Worm (Caenorhabditis elegans) whole organism, midembryonic: Measurements from ENCODE around the gene let-19.

Experiments
- T22C8.4 ChIP-seq: fragments of 200-800 bp; sonication (Bioruptor generic); IDR thresholded peaks from 2 replicates; pipeline ENCODE4 v1.3.6; 2022; ENCODE audit warnings: missing genetic modification characterization, missing compliant biosample characterization
- cog-1 ChIP-seq: sonication (generic microtip); optimal IDR thresholded peaks from 2 replicates; lab custom pipeline; 2016; ENCODE audit warnings: missing genetic modification characterization, missing compliant biosample characterization
- flt-1 ChIP-seq: fragments of 200-800 bp; sonication (Bioruptor generic); IDR thresholded peaks from 2 replicates; pipeline ENCODE4 v1.3.6; 2022; ENCODE audit warnings: missing genetic modification characterization, missing compliant biosample characterization
- klf-2 ChIP-seq: fragments of 200-800 bp; sonication (Bioruptor generic); conservative IDR thresholded peaks from 2 replicates; pipeline ENCODE4 v1.3.6; 2022; ENCODE audit warnings: missing genetic modification reagents, missing genetic modification characterization, missing compliant biosample characterization
- med-1 ChIP-seq: sonication (generic microtip); optimal IDR thresholded peaks from 2 replicates; lab custom pipeline; 2017; ENCODE audit warnings: missing genetic modification characterization, mild to moderate bottlenecking, missing compliant biosample characterization, antibody characterized with exemption, missing genetic modification reagents; ENCODE audit not compliant: insufficient read depth
- ref-1 ChIP-seq: fragments of 200-800 bp; sonication (Bioruptor generic); conservative IDR thresholded peaks from 2 replicates; pipeline ENCODE4 v1.3.6; 2022; ENCODE audit warnings: missing genetic modification reagents, missing genetic modification characterization, missing compliant biosample characterization
- tab-1 ChIP-seq: fragments of 200-800 bp; sonication (Bioruptor generic); IDR thresholded peaks from 2 replicates; pipeline ENCODE4 v1.3.6; 2022; ENCODE audit warnings: missing genetic modification characterization, missing compliant biosample characterization
- ztf-23 ChIP-seq: fragments of 200-800 bp; sonication (Bioruptor generic); IDR thresholded peaks from 2 replicates; pipeline ENCODE4 v1.3.6; 2022; ENCODE audit warnings: missing genetic modification reagents, missing genetic modification characterization, missing compliant biosample characterization
- ztf-29 ChIP-seq: fragments of 200-800 bp; sonication (Bioruptor generic); IDR thresholded peaks from 2 replicates; pipeline ENCODE4 v1.3.6; 2022; ENCODE audit warnings: missing genetic modification reagents, missing genetic modification characterization, missing compliant biosample characterization

let-19 gene

DNA sequence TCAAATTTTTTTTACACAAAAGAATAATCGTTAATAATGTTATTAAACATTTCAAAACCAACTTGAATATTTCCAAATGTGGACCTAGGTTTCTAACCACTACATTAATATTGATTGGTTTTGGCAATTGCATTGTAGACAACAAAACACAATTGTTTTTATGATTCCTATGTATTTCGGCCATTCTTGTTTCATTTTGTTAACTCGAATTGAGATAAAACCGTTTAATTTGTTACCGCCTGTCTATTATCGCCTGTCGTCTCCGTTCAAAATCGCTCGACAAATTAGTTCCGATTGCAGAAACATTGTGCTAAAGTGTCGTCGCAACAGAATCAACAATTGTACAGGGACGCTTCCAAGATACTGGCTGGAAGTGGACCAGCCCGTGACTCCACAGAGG lies at the start of gene let-19:
TSS of gene let-19 (plus strand) at position 301 of the 400 bp plus-strand sequence.
- TF ChIP-seq med-1 (GFP tag; lab: Kevin White, UChicago), result no peak
- TF ChIP-seq ref-1 (GFP tag; lab: Robert Waterston, UW), result no peak
- TF ChIP-seq klf-2 (GFP tag; lab: Robert Waterston, UW), result no peak
- no peak for TF ChIP-seq ztf-23 (GFP tag; lab: Robert Waterston, UW)
- TF ChIP-seq T22C8.4 (GFP tag; lab: Robert Waterston, UW), result no peak
- no peak for TF ChIP-seq cog-1
- TF ChIP-seq flt-1 (GFP tag; lab: Robert Waterston, UW), result no peak
- no peak for TF ChIP-seq ztf-29 (GFP tag; lab: Robert Waterston, UW)
- TF ChIP-seq tab-1, result no peak

ce11 chrII:8721955-8722524 lies 48.7 kb upstream of the let-19 start, which contains the start of gene trcs-2:
TSS of gene trcs-2 (plus strand) at chrII:8722474.
- TF ChIP-seq ref-1 (GFP tag; lab: Robert Waterston, UW), result no peak
- TF ChIP-seq flt-1 (GFP tag; lab: Robert Waterston, UW), result no peak
- TF ChIP-seq cog-1, result no peak
- TF ChIP-seq ztf-23 (GFP tag; lab: Robert Waterston, UW), result no peak
- no peak for TF ChIP-seq ztf-29 (GFP tag; lab: Robert Waterston, UW)

DNA sequence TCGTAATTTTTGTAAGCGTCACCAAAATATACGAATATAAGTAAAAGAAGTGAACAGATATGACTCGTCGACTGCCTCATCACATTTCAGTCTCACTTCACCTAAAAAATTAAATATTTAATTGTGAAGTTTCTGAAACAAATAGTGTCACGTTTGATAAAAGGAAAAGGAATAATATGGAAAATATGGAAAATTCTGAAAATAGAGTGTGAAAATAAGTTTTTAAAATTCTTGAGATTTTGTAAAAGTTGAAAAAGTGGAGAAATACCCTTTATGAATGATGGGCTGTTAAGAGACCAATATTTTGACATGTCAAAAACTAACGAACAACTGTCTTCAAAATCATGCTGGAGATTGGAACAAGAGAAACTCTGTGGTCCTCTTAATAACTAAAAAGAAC lies 44.1 kb upstream of the let-19 start, which contains the start of gene T01B7.9:
TSS of gene T01B7.9 (minus strand) at position 101 of the 400 bp plus-strand sequence.
- no peak for TF ChIP-seq flt-1 (GFP tag; lab: Robert Waterston, UW)
- TF ChIP-seq klf-2 (GFP tag; lab: Robert Waterston, UW), result no peak
- no peak for TF ChIP-seq med-1 (GFP tag; lab: Kevin White, UChicago)
- TF ChIP-seq cog-1, result no peak
- TF ChIP-seq tab-1, result no peak
- no peak for TF ChIP-seq ref-1 (GFP tag; lab: Robert Waterston, UW)
- TF ChIP-seq T22C8.4 (GFP tag; lab: Robert Waterston, UW), result no peak
- no peak for TF ChIP-seq ztf-23 (GFP tag; lab: Robert Waterston, UW)
- TF ChIP-seq ztf-29 (GFP tag; lab: Robert Waterston, UW), result no peak

- no peak for TF ChIP-seq flt-1 (GFP tag; lab: Robert Waterston, UW)
- TF ChIP-seq cog-1, result no peak
- no peak for TF ChIP-seq T22C8.4 (GFP tag; lab: Robert Waterston, UW)
- TF ChIP-seq ztf-23 (GFP tag; lab: Robert Waterston, UW), result no peak
- no peak for TF ChIP-seq ztf-29 (GFP tag; lab: Robert Waterston, UW)
- TF ChIP-seq ref-1 (GFP tag; lab: Robert Waterston, UW), result no peak
- TF ChIP-seq tab-1, result no peak
- TF ChIP-seq klf-2 (GFP tag; lab: Robert Waterston, UW), result no peak
- TF ChIP-seq med-1 (GFP tag; lab: Kevin White, UChicago), result no peak
Observed at ce11 chrII:8730281-8730680, 40.5 kb upstream of the let-19 start.

DNA sequence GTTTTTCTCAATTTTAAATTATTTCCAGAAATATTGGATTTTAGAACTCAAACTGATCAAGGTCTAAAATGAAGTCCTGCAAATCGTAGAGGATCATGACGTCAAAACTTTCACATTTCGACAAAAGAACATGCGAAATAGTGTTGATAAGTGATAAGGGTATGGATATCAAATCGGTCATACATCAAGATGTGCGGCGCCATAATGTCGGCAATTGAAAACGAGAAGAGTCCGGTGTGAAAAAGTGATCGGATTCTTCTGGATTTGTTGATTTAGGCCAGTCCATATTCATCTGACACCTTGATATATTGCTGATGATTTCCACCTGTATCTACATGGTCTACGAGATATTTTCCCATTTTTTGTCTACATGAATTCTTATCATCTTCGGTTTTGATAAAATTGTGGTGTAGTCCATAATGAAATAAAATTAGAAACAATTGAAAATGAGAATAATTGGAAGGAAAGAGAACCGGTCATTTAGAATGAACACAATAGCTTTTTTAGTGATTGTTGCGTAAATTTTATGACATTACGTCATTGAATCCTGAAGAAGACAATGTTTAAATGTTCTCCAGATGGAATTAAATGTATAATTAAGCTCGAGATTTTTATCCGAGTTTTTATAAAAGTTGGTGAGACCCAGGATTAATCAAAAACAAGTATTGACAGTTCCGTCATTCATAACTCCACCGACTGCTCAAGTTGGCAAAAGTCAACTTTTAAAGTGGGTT lies 39.6 kb upstream of the let-19 start:
- TF ChIP-seq klf-2 (GFP tag; lab: Robert Waterston, UW) (no peak), ztf-23 (GFP tag; lab: Robert Waterston, UW) (no peak), tab-1 (no peak), med-1 (GFP tag; lab: Kevin White, UChicago) (no peak), ztf-29 (GFP tag; lab: Robert Waterston, UW) (no peak), T22C8.4 (GFP tag; lab: Robert Waterston, UW) (no peak), cog-1 (no peak), ref-1 (GFP tag; lab: Robert Waterston, UW) (no peak), flt-1 (GFP tag; lab: Robert Waterston, UW) (no peak)

ce11 chrII:8731736-8732229 lies 39.0 kb upstream of the let-19 start:
- TF ChIP-seq flt-1 (GFP tag; lab: Robert Waterston, UW) (no peak), ztf-23 (GFP tag; lab: Robert Waterston, UW) (no peak), klf-2 (GFP tag; lab: Robert Waterston, UW) (no peak), cog-1 (no peak), ref-1 (GFP tag; lab: Robert Waterston, UW) (no peak), T22C8.4 (GFP tag; lab: Robert Waterston, UW) (no peak), med-1 (GFP tag; lab: Kevin White, UChicago) (no peak), tab-1 (no peak), ztf-29 (GFP tag; lab: Robert Waterston, UW) (no peak)

- TF ChIP-seq cog-1 (no peak), klf-2 (GFP tag; lab: Robert Waterston, UW) (no peak), flt-1 (GFP tag; lab: Robert Waterston, UW) (no peak), med-1 (GFP tag; lab: Kevin White, UChicago) (no peak), ztf-23 (GFP tag; lab: Robert Waterston, UW) (no peak), ref-1 (GFP tag; lab: Robert Waterston, UW) (no peak), ztf-29 (GFP tag; lab: Robert Waterston, UW) (no peak), tab-1 (no peak), T22C8.4 (GFP tag; lab: Robert Waterston, UW) (no peak)
Observed at ce11 chrII:8732339-8733100, 38.3 kb upstream of the let-19 start, which contains the start of gene rol-6. TSS of gene rol-6 (plus strand) at chrII:8733050.

DNA sequence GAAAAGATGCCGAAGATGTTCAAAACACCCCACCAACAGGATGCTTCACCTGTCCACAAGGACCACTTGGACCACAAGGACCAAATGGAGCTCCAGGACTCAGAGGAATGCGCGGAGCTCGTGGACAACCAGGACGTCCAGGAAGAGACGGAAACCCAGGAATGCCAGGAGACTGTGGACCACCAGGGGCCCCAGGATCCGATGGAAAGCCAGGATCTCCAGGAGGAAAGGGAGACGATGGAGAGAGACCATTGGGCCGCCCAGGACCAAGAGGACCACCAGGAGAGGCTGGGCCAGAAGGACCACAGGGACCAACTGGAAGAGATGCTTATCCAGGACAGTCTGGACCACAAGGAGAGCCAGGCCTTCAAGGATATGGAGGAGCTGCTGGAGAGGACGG lies 37.1 kb upstream of the let-19 start:
- TF ChIP-seq cog-1 (no peak), ztf-23 (GFP tag; lab: Robert Waterston, UW) (no peak), ref-1 (GFP tag; lab: Robert Waterston, UW) (no peak), T22C8.4 (GFP tag; lab: Robert Waterston, UW) (no peak)
